Worm (Caenorhabditis elegans) whole organism, L2 larva: ENCODE measurements around the gene T11B7.2.

ENCODE experiments used
- elt-3 ChIP-seq: sonication (generic microtip); optimal IDR thresholded peaks from 2 replicates; lab custom pipeline; 2017; ENCODE audit warnings: missing biosample characterization, missing genetic modification characterization
- nhr-237 ChIP-seq: fragments of 150-350 bp; optimal IDR thresholded peaks from 2 replicates; lab custom pipeline; 2014; ENCODE audit warnings: missing biosample characterization, missing genetic modification characterization
- nhr-25 ChIP-seq: fragments of 150-350 bp; sonication (generic microtip); optimal IDR thresholded peaks from 3 replicates; lab custom pipeline; 2014; ENCODE audit warnings: missing biosample characterization, missing genetic modification characterization
- skn-1 ChIP-seq: sonication (generic microtip); optimal IDR thresholded peaks from 2 replicates; lab custom pipeline; 2017; ENCODE audit warnings: missing biosample characterization, missing genetic modification characterization
- zag-1 ChIP-seq: fragments of 150-350 bp; optimal IDR thresholded peaks from 2 replicates; lab custom pipeline; 2014; ENCODE audit warnings: missing biosample characterization, missing genetic modification characterization

- no peak for TF ChIP-seq nhr-237 (tag; lab: Kevin White, UChicago)
- TF ChIP-seq nhr-25 (tag; lab: Kevin White, UChicago): no peak
- TF ChIP-seq zag-1: no peak
- no peak for TF ChIP-seq skn-1 (tag; lab: Kevin White, UChicago)
- TF ChIP-seq elt-3 (tag; lab: Kevin White, UChicago): no peak
Observed at ce11 chrIV:8879810-8880209, 35.5 kb upstream of the T11B7.2 start, which contains the start of gene npax-4.
